Worm (Caenorhabditis elegans): ENCODE data around the gene col-34.

Gene col-34

DNA sequence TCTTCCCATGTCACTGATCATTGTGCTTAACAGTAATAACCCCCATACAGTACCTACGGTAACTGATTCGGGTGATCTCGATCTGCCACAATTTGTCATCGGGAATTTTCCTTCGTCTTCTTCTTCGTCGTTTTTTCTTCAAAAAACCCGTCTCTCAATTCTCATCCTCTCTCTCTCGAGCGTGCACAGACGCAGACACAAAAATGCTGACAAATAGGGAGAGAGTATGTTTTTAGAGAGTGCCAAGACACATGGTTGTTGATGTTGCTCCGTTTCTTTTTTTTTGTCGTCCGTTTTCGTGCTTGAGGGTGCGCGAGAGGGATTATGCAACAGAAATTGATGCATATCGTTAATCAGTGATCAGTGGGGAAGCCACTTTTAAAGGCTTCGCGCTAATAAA is 29.1 kb downstream of the col-34 start:
- no peak for TF ChIP-seq unc-30 (tag; optimal IDR thresholded peaks at IDR 0.05)
- TF ChIP-seq ets-5 (GFP tag; IDR thresholded peaks at IDR 0.05): no peak
- peak; percentile 29 for TF ChIP-seq nhr-90 (tag; optimal IDR thresholded peaks at IDR 0.05; ENCODE audit: poor library complexity)
- TF ChIP-seq fos-1 (tag; optimal IDR thresholded peaks at IDR 0.05): peak; percentile 15
- peak; percentile 11 for TF ChIP-seq jun-1 (tag; optimal IDR thresholded peaks at IDR 0.05)
- TF ChIP-seq lir-3 (tag; optimal IDR thresholded peaks at IDR 0.05; ENCODE audit: poor library complexity): no peak
- no peak for TF ChIP-seq irx-1 (tag; optimal IDR thresholded peaks at IDR 0.05)
- no peak for TF ChIP-seq grh-1 (GFP tag; IDR thresholded peaks at IDR 0.05)
- peak; percentile 78 for TF ChIP-seq mep-1 (tag; optimal IDR thresholded peaks at IDR 0.05)
- no peak for TF ChIP-seq nhr-84 (tag; optimal IDR thresholded peaks at IDR 0.05)
- TF ChIP-seq unc-86 (tag; optimal IDR thresholded peaks at IDR 0.05): no peak
- peak; percentile 21 to 61 (median 39) for TF ChIP-seq ceh-82 (tag; optimal IDR thresholded peaks at IDR 0.05)
- TF ChIP-seq rnt-1 (tag; optimal IDR thresholded peaks at IDR 0.05): peak; percentile 43
- peak; percentile 28 for TF ChIP-seq ztf-4 (tag; optimal IDR thresholded peaks at IDR 0.05)
- no peak for TF ChIP-seq ces-1 (GFP tag; optimal IDR thresholded peaks at IDR 0.05)
- peak; percentile 32 for TF ChIP-seq tbx-2 (tag; optimal IDR thresholded peaks at IDR 0.05)
- peak; percentile 63 to 89 for TF ChIP-seq lsy-2 (tag; optimal IDR thresholded peaks at IDR 0.05)
- no peak for TF ChIP-seq elt-2 (tag; optimal IDR thresholded peaks at IDR 0.05)
- peak in 2 of 3 experiments; percentile 24 to 45 for TF ChIP-seq dpl-1 (GFP tag; optimal IDR thresholded peaks at IDR 0.05)
- no peak for TF ChIP-seq sox-4 (tag; optimal IDR thresholded peaks at IDR 0.05)
- no peak for TF ChIP-seq unc-130 (tag; optimal IDR thresholded peaks at IDR 0.05)
- TF ChIP-seq isw-1 (GFP tag; IDR thresholded peaks at IDR 0.05): no peak
- peak; percentile 63 for TF ChIP-seq ama-1 (optimal IDR thresholded peaks at IDR 0.05)
- TF ChIP-seq pqm-1 (tag; optimal IDR thresholded peaks at IDR 0.05): no peak
- TF ChIP-seq nhr-11 (tag; optimal IDR thresholded peaks at IDR 0.05): no peak
- TF ChIP-seq hlh-17 (GFP tag; optimal IDR thresholded peaks at IDR 0.05; ENCODE audit: borderline replicate concordance): no peak
- peak; percentile 78 for TF ChIP-seq nhr-71 (tag; optimal IDR thresholded peaks at IDR 0.05)
- peak; percentile 76 for TF ChIP-seq blmp-1 (tag; optimal IDR thresholded peaks at IDR 0.05)
- TF ChIP-seq C16A3.4 (tag; optimal IDR thresholded peaks at IDR 0.05): peak; percentile 51
- no peak for TF ChIP-seq sup-37 (GFP tag; optimal IDR thresholded peaks at IDR 0.05)
- no peak for TF ChIP-seq ceh-63 (GFP tag; optimal IDR thresholded peaks at IDR 0.05)
- TF ChIP-seq egl-27 (tag; optimal IDR thresholded peaks at IDR 0.05): no peak
- no peak for TF ChIP-seq fkh-4 (tag; optimal IDR thresholded peaks at IDR 0.05; ENCODE audit: borderline replicate concordance)
- no peak for TF ChIP-seq pag-3 (tag; optimal IDR thresholded peaks at IDR 0.05; ENCODE audit: borderline replicate concordance, insufficient read depth)
- TF ChIP-seq nhr-237 (tag; optimal IDR thresholded peaks at IDR 0.05): peak; percentile 18
- no peak for TF ChIP-seq egl-13 (tag; optimal IDR thresholded peaks at IDR 0.05)
- TF ChIP-seq snpc-4 (tag; optimal IDR thresholded peaks at IDR 0.05): no peak
- TF ChIP-seq unc-62 (GFP tag; optimal IDR thresholded peaks at IDR 0.05): no peak
- no peak for TF ChIP-seq lin-39 (tag; optimal IDR thresholded peaks at IDR 0.05)
- TF ChIP-seq mab-9 (GFP tag; IDR thresholded peaks at IDR 0.05): no peak
- no peak for TF ChIP-seq zip-4 (GFP tag; optimal IDR thresholded peaks at IDR 0.05)
- no peak for TF ChIP-seq sptf-1 (tag; optimal IDR thresholded peaks at IDR 0.05)
- TF ChIP-seq F16B12.6 (tag; optimal IDR thresholded peaks at IDR 0.05): peak; percentile 39
- no peak for TF ChIP-seq C04F5.9 (tag; optimal IDR thresholded peaks at IDR 0.05)
- TF ChIP-seq lin-15B (tag; optimal IDR thresholded peaks at IDR 0.05): no peak
- TF ChIP-seq aly-2 (tag; optimal IDR thresholded peaks at IDR 0.05): no peak
- TF ChIP-seq lin-14 (GFP tag; optimal IDR thresholded peaks at IDR 0.05): peak; percentile 88
- TF ChIP-seq ceh-88 (GFP tag; IDR thresholded peaks at IDR 0.05): no peak
- TF ChIP-seq lin-13 (GFP tag; optimal IDR thresholded peaks at IDR 0.05): peak; percentile 63
- no peak for TF ChIP-seq ztf-11 (tag; optimal IDR thresholded peaks at IDR 0.05)
- no peak for TF ChIP-seq mef-2 (tag; optimal IDR thresholded peaks at IDR 0.05)
- TF ChIP-seq unc-98 (GFP tag; IDR thresholded peaks at IDR 0.05): no peak
- TF ChIP-seq pax-3 (tag; optimal IDR thresholded peaks at IDR 0.05): peak; percentile 7
- peak; percentile 10 for TF ChIP-seq xbp-1 (tag; optimal IDR thresholded peaks at IDR 0.05)
